Worm (Caenorhabditis elegans): Measurements from ENCODE around the gene C31C9.6.

The C31C9.6 gene

DNA sequence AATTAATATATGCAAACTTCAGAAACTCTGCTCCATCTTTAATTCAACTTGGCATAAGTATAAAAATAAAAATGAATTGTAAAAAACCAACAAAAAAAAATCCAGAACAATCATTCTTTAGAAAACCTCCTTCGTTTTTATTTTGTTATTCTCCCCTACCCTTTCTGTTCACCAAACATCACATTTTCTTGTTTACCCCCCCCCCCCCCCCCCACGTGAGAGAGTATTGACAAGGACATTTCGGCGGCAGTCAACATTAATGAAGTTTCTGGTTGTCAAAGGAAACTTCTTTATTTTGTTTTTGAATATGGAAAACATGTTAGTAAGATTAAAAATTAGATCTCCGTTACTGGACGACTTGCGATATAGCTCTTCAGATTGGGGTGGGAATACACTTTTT is 47.4 kb downstream of the C31C9.6 start (continued):
- TF ChIP-seq efl-3 (GFP tag; optimal IDR thresholded peaks at IDR 0.05) = no peak
- TF ChIP-seq blmp-1 (tag; optimal IDR thresholded peaks at IDR 0.05) = no peak
- TF ChIP-seq zip-4 (GFP tag; optimal IDR thresholded peaks at IDR 0.05) = no peak
- TF ChIP-seq aha-1 (tag; optimal IDR thresholded peaks at IDR 0.05) = no peak
- TF ChIP-seq nhr-85 (tag) = peak; percentile 84
- no peak for TF ChIP-seq C34B4.2 (tag; optimal IDR thresholded peaks at IDR 0.05)

- TF ChIP-seq dpl-1 (GFP tag; optimal IDR thresholded peaks at IDR 0.05) = no peak
- TF ChIP-seq nhr-71 (tag; optimal IDR thresholded peaks at IDR 0.05) = no peak
- TF ChIP-seq irx-1 (tag; optimal IDR thresholded peaks at IDR 0.05) = no peak
- no peak for TF ChIP-seq jun-1 (tag; optimal IDR thresholded peaks at IDR 0.05)
- no peak for TF ChIP-seq tbx-2 (tag; optimal IDR thresholded peaks at IDR 0.05)
- TF ChIP-seq pax-3 (tag; optimal IDR thresholded peaks at IDR 0.05) = no peak
- no peak for TF ChIP-seq zag-1 (tag; optimal IDR thresholded peaks at IDR 0.05)
- TF ChIP-seq egl-13 (tag; optimal IDR thresholded peaks at IDR 0.05) = no peak
- no peak for TF ChIP-seq unc-86 (tag; optimal IDR thresholded peaks at IDR 0.05)
- TF ChIP-seq efl-3 (GFP tag; optimal IDR thresholded peaks at IDR 0.05) = no peak
- TF ChIP-seq aha-1 (tag; optimal IDR thresholded peaks at IDR 0.05) = no peak
- TF ChIP-seq mep-1 (tag; optimal IDR thresholded peaks at IDR 0.05) = no peak
- no peak for TF ChIP-seq C34B4.2 (tag; optimal IDR thresholded peaks at IDR 0.05)
- no peak for TF ChIP-seq fos-1 (tag; optimal IDR thresholded peaks at IDR 0.05)
- no peak for TF ChIP-seq hlh-17 (GFP tag; optimal IDR thresholded peaks at IDR 0.05; ENCODE audit: borderline replicate concordance)
- TF ChIP-seq nhr-28 (tag; optimal IDR thresholded peaks at IDR 0.05) = no peak
- no peak for TF ChIP-seq nhr-76 (tag; optimal IDR thresholded peaks at IDR 0.05)
- no peak for TF ChIP-seq lin-35 (GFP tag; optimal IDR thresholded peaks at IDR 0.05)
- TF ChIP-seq pqm-1 (tag; optimal IDR thresholded peaks at IDR 0.05) = no peak
- no peak for TF ChIP-seq elt-2 (tag; optimal IDR thresholded peaks at IDR 0.05)
Observed at ce11 chrII:13613096-13613495, 48.8 kb downstream of the C31C9.6 start, which contains the start of gene gst-15. gst-15 (minus strand) TSS chrII:13613196.

- TF ChIP-seq nhr-85 (tag) (peak; percentile 67), nhr-71 (tag; optimal IDR thresholded peaks at IDR 0.05) (no peak), zag-1 (tag; optimal IDR thresholded peaks at IDR 0.05) (no peak), nhr-19 (GFP tag; conservative IDR thresholded peaks at IDR 0.05) (no peak), tbx-2 (tag; optimal IDR thresholded peaks at IDR 0.05) (no peak), nhr-77 (tag; optimal IDR thresholded peaks at IDR 0.05) (peak; percentile 61), hlh-17 (GFP tag; optimal IDR thresholded peaks at IDR 0.05; ENCODE audit: borderline replicate concordance) (no peak), grh-1 (GFP tag; IDR thresholded peaks at IDR 0.05) (no peak), lin-14 (GFP tag; optimal IDR thresholded peaks at IDR 0.05) (peak; percentile 29), lin-35 (GFP tag; optimal IDR thresholded peaks at IDR 0.05) (peak in 1 of 2 experiments; percentile 15), snu-23 (GFP tag; optimal IDR thresholded peaks at IDR 0.05) (peak; percentile 3), dpl-1 (GFP tag; optimal IDR thresholded peaks at IDR 0.05) (peak in 1 of 3 experiments; percentile 6), vab-15 (tag; optimal IDR thresholded peaks at IDR 0.05) (no peak), elt-2 (tag; optimal IDR thresholded peaks at IDR 0.05) (no peak), C16A3.4 (tag; optimal IDR thresholded peaks at IDR 0.05) (no peak), ceh-82 (tag; optimal IDR thresholded peaks at IDR 0.05) (no peak)
Observed at ce11 chrII:13611186-13611585, 50.7 kb downstream of the C31C9.6 start, which contains the start of gene gst-24. gst-24 (minus strand) TSS chrII:13611366.

DNA sequence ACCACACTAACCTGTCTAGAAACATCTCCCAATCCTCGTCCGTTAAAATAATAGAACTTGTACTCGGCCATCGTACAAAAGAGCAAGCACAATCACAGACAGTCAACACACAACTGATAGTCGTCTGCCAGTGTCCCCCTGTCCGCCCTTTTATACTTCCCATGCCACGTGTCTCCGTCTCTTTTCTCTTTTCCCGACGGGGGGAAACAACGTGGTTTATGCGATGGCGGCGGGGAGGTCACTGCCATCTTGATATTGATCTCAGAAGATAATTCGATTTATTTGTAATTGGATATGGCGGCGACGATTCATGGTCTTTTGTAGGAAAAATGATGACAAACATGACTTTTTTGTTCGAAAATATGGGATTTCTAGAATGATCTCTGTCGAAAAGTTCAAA is 52.2 kb downstream of the C31C9.6 start, which contains the start of gene gst-20:
gst-20 (minus strand) TSS at position 170 of the 400 bp plus-strand sequence.
- TF ChIP-seq snu-23 (GFP tag; optimal IDR thresholded peaks at IDR 0.05) (peak; percentile 63), C16A3.4 (tag; optimal IDR thresholded peaks at IDR 0.05) (no peak), grh-1 (GFP tag; IDR thresholded peaks at IDR 0.05) (no peak; the same call in 1 of the 2 replicates), ceh-82 (tag; optimal IDR thresholded peaks at IDR 0.05) (peak in 2 of 3 experiments; percentile 7 to 18), nhr-77 (tag; optimal IDR thresholded peaks at IDR 0.05) (peak; percentile 88), aha-1 (tag; optimal IDR thresholded peaks at IDR 0.05) (no peak), vab-15 (tag; optimal IDR thresholded peaks at IDR 0.05) (no peak), nhr-19 (GFP tag; conservative IDR thresholded peaks at IDR 0.05) (peak; percentile 19; the same call in 1 of the 2 replicates), mef-2 (tag; optimal IDR thresholded peaks at IDR 0.05) (no peak), nhr-76 (tag; optimal IDR thresholded peaks at IDR 0.05) (no peak), nhr-84 (tag; optimal IDR thresholded peaks at IDR 0.05) (no peak), nhr-20 (tag; optimal IDR thresholded peaks at IDR 0.05) (peak; percentile 91), nhr-85 (tag) (peak; percentile 89), lin-14 (GFP tag; optimal IDR thresholded peaks at IDR 0.05) (peak; percentile 90), dpl-1 (GFP tag; optimal IDR thresholded peaks at IDR 0.05) (peak in 2 of 3 experiments; percentile 11 to 14), rnt-1 (tag; optimal IDR thresholded peaks at IDR 0.05) (peak; percentile 10), efl-1 (optimal IDR thresholded peaks at IDR 0.05) (peak; percentile 3 to 23), efl-1 (GFP tag; optimal IDR thresholded peaks at IDR 0.05 in 1 of 2) (peak in 1 of 2 experiments; percentile 90), blmp-1 (tag; optimal IDR thresholded peaks at IDR 0.05) (peak; percentile 81), elt-3 (tag; optimal IDR thresholded peaks at IDR 0.05) (peak in 5 of 6 experiments; percentile 39 to 78 (median 60)), snpc-4 (tag; optimal IDR thresholded peaks at IDR 0.05) (peak; percentile 20), mdl-1 (tag; optimal IDR thresholded peaks at IDR 0.05) (peak; percentile 35 to 92), swsn-7 (tag; optimal IDR thresholded peaks at IDR 0.05) (peak; percentile 12), tbx-2 (tag; optimal IDR thresholded peaks at IDR 0.05) (peak; percentile 66), nhr-47 (tag; optimal IDR thresholded peaks at IDR 0.05) (peak; percentile 52), skn-1 (tag; optimal IDR thresholded peaks at IDR 0.05) (peak; percentile 61), fos-1 (tag; optimal IDR thresholded peaks at IDR 0.05) (no peak), lin-35 (GFP tag; optimal IDR thresholded peaks at IDR 0.05) (peak in 1 of 2 experiments; percentile 64), unc-86 (tag; optimal IDR thresholded peaks at IDR 0.05) (no peak)
